Worm (Caenorhabditis elegans) whole organism, L4/young adult: ENCODE measurements around the gene Y54F10BM.3.

Experiments
- W03F9.2 ChIP-seq: fragments of 150-350 bp; optimal IDR thresholded peaks from 2 replicates; lab custom pipeline; 2014; ENCODE audit warnings: missing biosample characterization, missing genetic modification characterization
- dao-5 ChIP-seq: sonication (generic microtip); optimal IDR thresholded peaks from 2 replicates; lab custom pipeline; 2016; ENCODE audit warnings: missing genotype, missing genetic modification characterization, moderate library complexity, missing compliant biosample characterization
- him-1 ChIP-seq: sonication (generic microtip); optimal IDR thresholded peaks from 2 replicates; lab custom pipeline; 2016; ENCODE audit warnings: missing genotype, missing genetic modification reagents, missing genetic modification characterization, missing compliant biosample characterization

The Y54F10BM.3 gene

DNA sequence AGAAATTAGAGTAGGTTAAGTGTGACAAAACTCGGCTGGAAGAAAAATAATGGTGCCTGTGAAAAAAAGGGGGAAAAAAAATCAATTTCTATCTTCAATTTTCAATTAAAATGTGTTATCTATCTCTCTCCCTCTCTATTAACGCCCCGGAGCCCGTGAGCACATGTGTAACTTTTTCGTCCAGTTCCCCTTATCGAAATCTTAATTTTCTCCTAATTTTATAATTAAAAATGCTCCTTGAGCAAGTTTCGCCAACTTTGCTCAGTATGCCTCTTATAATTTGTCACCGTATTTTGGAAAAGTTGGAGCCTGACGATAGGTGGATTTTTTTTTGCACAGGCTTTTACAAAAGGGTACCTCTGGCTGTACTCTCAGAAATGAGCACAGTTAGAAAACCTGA, 26.2 kb downstream of the Y54F10BM.3 start, which contains the start of the genes fbxa-1 and Y54F10BM.20:
Gene fbxa-1 (minus strand): TSS at position 101 of the 400 bp plus-strand sequence.
Gene Y54F10BM.20 (plus strand): TSS at position 231 of the 400 bp plus-strand sequence.
- TF ChIP-seq W03F9.2 (tag; lab: Kevin White, UChicago) (no peak), dao-5 (tag; lab: Kevin White, UChicago) (no peak)

DNA sequence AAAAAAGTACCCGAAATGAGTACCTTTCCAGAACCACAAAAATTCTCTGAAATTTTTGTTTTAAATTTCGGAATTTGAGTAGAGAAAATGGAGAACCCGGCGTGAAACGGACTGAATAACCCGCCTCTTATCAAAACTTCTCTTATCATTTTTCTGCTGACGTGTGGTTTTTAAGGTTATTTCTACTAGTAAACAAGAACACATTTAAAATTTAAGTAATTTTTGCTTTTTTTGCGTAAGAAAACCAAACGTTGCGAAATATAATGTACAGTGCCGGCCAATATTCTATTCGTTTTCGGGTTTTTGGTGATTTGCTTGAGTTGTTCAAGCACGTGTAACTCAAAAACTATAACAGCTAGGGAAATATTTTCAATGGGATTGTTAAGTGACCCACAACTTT, 29.2 kb downstream of the Y54F10BM.3 start:
- TF ChIP-seq dao-5 (tag; lab: Kevin White, UChicago) = no peak
- TF ChIP-seq him-1 (tag; lab: Kevin White, UChicago) = no peak
- no peak for TF ChIP-seq W03F9.2 (tag; lab: Kevin White, UChicago)

DNA sequence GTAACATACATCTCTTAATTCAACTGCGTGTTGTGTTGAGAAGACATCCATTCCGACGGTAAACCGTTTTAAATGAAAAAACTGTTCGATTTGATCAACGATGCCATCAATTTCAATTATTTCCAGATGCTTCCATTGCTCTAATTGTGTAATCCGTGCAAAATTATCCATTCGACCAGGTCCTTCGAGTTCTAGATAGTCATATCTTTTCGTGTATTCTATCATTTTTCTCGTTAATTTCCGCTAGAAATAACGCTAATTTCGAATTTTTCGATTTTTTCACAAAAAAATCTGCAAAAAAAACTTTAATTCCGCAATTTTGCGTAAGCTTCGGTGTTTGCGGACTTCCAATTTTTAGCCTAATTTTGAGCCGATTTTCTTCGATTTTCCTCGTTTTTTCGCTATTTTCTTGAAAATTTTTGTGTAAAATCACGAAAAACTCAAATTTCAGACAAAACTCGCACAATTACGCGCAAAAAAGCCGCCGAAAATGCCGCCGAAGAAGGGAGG, 32.2 kb downstream of the Y54F10BM.3 start, which contains the start of the genes fbxa-66 and iffb-1:
Gene fbxa-66 (minus strand): TSS at position 51 of the 510 bp plus-strand sequence.
Gene iffb-1 (plus strand): TSS at position 452 of the 510 bp plus-strand sequence.
- TF ChIP-seq him-1 (tag; lab: Kevin White, UChicago) (no peak), W03F9.2 (tag; lab: Kevin White, UChicago) (no peak), dao-5 (tag; lab: Kevin White, UChicago) (no peak)

DNA sequence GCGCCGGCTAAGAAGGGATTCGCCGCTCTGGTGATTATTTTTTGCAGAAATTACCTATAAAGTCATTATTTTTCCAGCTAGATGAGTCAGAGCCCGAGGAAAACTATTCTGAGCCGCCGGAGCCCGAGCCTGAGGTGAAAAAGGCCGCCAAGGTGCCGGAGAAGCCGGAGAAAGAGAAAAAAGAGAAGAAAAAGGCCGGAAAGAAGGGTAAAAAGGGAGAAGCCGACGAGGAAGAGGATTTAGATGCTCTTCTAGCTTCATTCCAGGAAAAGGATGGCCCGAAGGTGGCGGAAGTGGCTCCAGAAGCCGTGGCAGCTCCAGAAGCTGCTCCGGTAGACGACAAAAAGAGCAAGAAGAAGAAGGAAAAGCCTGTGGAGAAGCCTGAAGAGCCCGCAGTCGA, 32.9 kb downstream of the Y54F10BM.3 start:
- TF ChIP-seq W03F9.2 (tag; lab: Kevin White, UChicago) (no peak), dao-5 (tag; lab: Kevin White, UChicago) (no peak), him-1 (tag; lab: Kevin White, UChicago) (no peak)

DNA sequence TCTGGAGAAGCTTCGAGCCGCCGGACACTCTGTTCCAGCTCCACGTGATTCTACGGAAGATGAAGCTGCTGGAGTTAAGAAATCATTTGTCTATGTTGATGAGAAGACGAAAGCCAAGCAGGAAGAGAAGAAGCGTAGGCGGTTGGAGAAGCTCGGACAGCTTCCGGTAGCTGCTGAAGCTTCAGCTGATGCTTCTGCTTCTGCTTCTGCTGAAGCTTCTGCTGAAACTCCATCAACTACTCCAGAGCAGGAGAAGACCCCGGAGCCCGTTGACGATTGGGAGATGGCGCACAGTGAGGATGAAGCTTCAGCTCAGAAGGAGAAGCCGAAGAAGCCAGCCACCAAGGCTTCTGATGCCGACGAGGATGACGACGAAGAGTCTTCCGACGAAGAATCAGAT, 34.6 kb downstream of the Y54F10BM.3 start:
- TF ChIP-seq dao-5 (tag; lab: Kevin White, UChicago) (no peak), him-1 (tag; lab: Kevin White, UChicago) (no peak), W03F9.2 (tag; lab: Kevin White, UChicago) (no peak)

ce11 chrIII:2324703-2325102, 42.9 kb downstream of the Y54F10BM.3 start:
- TF ChIP-seq W03F9.2 (tag; lab: Kevin White, UChicago) = no peak
- TF ChIP-seq him-1 (tag; lab: Kevin White, UChicago) = no peak
- TF ChIP-seq dao-5 (tag; lab: Kevin White, UChicago) = no peak

ce11 chrIII:2328612-2329011, 46.8 kb downstream of the Y54F10BM.3 start:
- TF ChIP-seq him-1 (tag; lab: Kevin White, UChicago) = no peak
- TF ChIP-seq W03F9.2 (tag; lab: Kevin White, UChicago) = no peak
- no peak for TF ChIP-seq dao-5 (tag; lab: Kevin White, UChicago)

DNA sequence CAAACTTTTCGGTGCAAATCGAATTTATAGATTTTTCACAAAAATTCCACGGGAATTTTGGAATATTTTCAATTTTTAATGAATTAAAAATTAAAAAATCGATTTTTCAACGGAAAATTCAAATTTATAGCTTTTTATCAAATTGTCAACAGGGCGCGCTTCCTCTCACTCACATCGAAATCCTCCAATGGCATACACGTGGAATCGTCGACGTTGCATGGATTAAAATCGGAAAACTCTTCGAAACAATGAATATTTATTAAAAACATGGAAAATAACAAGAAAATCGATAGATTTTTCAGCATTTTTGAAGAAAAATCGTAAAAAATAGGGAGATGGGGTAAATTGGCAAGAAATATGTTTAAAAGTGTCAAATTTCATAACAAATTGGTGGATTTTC, 47.5 kb downstream of the Y54F10BM.3 start, which contains the start of gene Y54F10BM.12:
Gene Y54F10BM.12 (minus strand): TSS at position 344 of the 400 bp plus-strand sequence.
- TF ChIP-seq dao-5 (tag; lab: Kevin White, UChicago) (no peak), W03F9.2 (tag; lab: Kevin White, UChicago) (no peak), him-1 (tag; lab: Kevin White, UChicago) (no peak)

ce11 chrIII:2330389-2330788, 48.6 kb downstream of the Y54F10BM.3 start:
- TF ChIP-seq dao-5 (tag; lab: Kevin White, UChicago) = no peak
- no peak for TF ChIP-seq him-1 (tag; lab: Kevin White, UChicago)
- no peak for TF ChIP-seq W03F9.2 (tag; lab: Kevin White, UChicago)

- TF ChIP-seq W03F9.2 (tag; lab: Kevin White, UChicago) = no peak
- TF ChIP-seq dao-5 (tag; lab: Kevin White, UChicago) = no peak
- TF ChIP-seq him-1 (tag; lab: Kevin White, UChicago) = no peak
Observed at ce11 chrIII:2331033-2331625, 49.3 kb downstream of the Y54F10BM.3 start, which contains the start of the genes Y54F10BM.13 and ppm-1.D. Gene Y54F10BM.13 (minus strand): TSS chrIII:2331083. Gene ppm-1.D (plus strand): TSS chrIII:2331572.
